Fruit fly (Drosophila melanogaster): Measurements from ENCODE around the gene Mpcp2.

DNA sequence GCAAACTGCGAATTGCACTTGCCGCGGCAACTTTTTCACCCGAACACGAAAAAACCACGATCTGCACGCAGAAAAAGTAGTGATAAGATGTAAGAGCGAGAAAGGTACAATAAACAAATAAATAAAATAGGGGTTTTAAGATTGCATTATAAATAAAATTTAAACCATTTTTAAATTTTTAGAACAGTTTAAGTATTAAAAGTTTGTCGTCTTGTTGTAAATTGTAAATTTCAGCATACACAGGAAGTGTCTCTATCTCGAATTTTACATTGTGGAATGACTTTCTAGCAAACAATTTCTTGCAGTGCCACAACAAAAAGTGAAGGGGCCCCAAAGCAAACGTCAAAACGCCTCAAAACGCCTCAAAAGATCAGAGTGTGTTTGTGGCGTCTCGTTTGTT is 2.8 kb upstream of the Mpcp2 start:
- TF ChIP-seq EcR (GFP tag; optimal IDR thresholded peaks at IDR 0.05) = no peak
- no peak for TF ChIP-seq Dll (optimal IDR thresholded peaks at IDR 0.05)
- no peak for TF ChIP-seq CG8478 (optimal IDR thresholded peaks at IDR 0.05)
- no peak for TF ChIP-seq psq (optimal IDR thresholded peaks at IDR 0.05)
- no peak for TF ChIP-seq usp (GFP tag; optimal IDR thresholded peaks at IDR 0.05)

All from whole organism.